Worm (Caenorhabditis elegans) whole organism, L2 larva: ENCODE data around the gene nrx-1.
"Not testable (repeated sequence)": the region's sequence is repeated elsewhere in the genome, so short reads cannot be mapped to it uniquely, and the experiment has no call there.

Experiments
- F13H6.1 ChIP-seq: sonication (generic microtip); optimal IDR thresholded peaks from 2 replicates; lab custom pipeline; 2016; ENCODE audit warnings: missing genetic modification characterization, missing compliant biosample characterization
- ama-1 ChIP-seq: fragments of 150-350 bp; optimal IDR thresholded peaks from 2 replicates; lab custom pipeline; 2018; ENCODE audit warnings: inconsistent platforms
- ceh-16 ChIP-seq: fragments of 150-350 bp; optimal IDR thresholded peaks from 2 replicates; lab custom pipeline; 2014; ENCODE audit warnings: missing biosample characterization, missing genetic modification characterization
- elt-1 ChIP-seq: fragments of 150-350 bp; optimal IDR thresholded peaks from 2 replicates; lab custom pipeline; 2014; ENCODE audit warnings: missing biosample characterization, missing genetic modification characterization
- fos-1 ChIP-seq: fragments of 150-350 bp; optimal IDR thresholded peaks from 2 replicates; lab custom pipeline; 2014; ENCODE audit warnings: missing biosample characterization, missing genetic modification characterization
- lsy-2 ChIP-seq, 2 experiments: fragments of 150-350 bp in 1 of 2; sonication (generic microtip) in 1 of 2; optimal IDR thresholded peaks; 2 replicates each; lab custom pipeline; 2014 to 2017; ENCODE audit warnings: missing biosample characterization in 2 of 2, missing genetic modification characterization in 2 of 2
- mab-5 ChIP-seq: fragments of 150-350 bp; optimal IDR thresholded peaks from 2 replicates; lab custom pipeline; 2014; ENCODE audit warnings: missing biosample characterization, missing genetic modification characterization
- nhr-10 ChIP-seq: sonication (generic microtip); optimal IDR thresholded peaks from 2 replicates; lab custom pipeline; 2017; ENCODE audit warnings: missing biosample characterization, missing genetic modification characterization
- nhr-11 ChIP-seq: fragments of 150-350 bp; optimal IDR thresholded peaks from 2 replicates; lab custom pipeline; 2014; ENCODE audit warnings: missing biosample characterization, missing genetic modification characterization
- nhr-23 ChIP-seq: fragments of 150-350 bp; optimal IDR thresholded peaks from 2 replicates; lab custom pipeline; 2014; ENCODE audit warnings: missing biosample characterization, missing genetic modification reagents, missing genetic modification characterization
- nhr-237 ChIP-seq: fragments of 150-350 bp; optimal IDR thresholded peaks from 2 replicates; lab custom pipeline; 2014; ENCODE audit warnings: missing biosample characterization, missing genetic modification characterization
- nhr-25 ChIP-seq: fragments of 150-350 bp; sonication (generic microtip); optimal IDR thresholded peaks from 3 replicates; lab custom pipeline; 2014; ENCODE audit warnings: missing biosample characterization, missing genetic modification characterization
- snpc-4 ChIP-seq: fragments of 150-350 bp; optimal IDR thresholded peaks from 2 replicates; lab custom pipeline; 2014; ENCODE audit warnings: missing biosample characterization, missing genetic modification characterization

ce11 chrV:10866340-10866739 lies 41.5 kb downstream of the nrx-1 start:
- TF ChIP-seq lsy-2 (tag; optimal IDR thresholded peaks at IDR 0.05; lab: Kevin White, UChicago); elt-1 (tag; lab: Kevin White, UChicago); nhr-23 (tag; lab: Kevin White, UChicago); nhr-237; ama-1; mab-5 (tag; lab: Kevin White, UChicago); nhr-25 (tag; lab: Kevin White, UChicago); snpc-4 (tag; lab: Kevin White, UChicago); ceh-16 (tag; lab: Kevin White, UChicago); nhr-11; F13H6.1 (tag; lab: Kevin White, UChicago); fos-1; nhr-10 (tag; lab: Kevin White, UChicago): not testable (repeated sequence)
